Worm (Caenorhabditis elegans): ENCODE results near the gene lpr-3.

lpr-3 gene

ce11 chrX:11093985-11094593 lies 36.9 kb downstream of the lpr-3 start (continued):
- 0 out of 2 replicates have a peak, but pooled peaks have one; percentile 13 for TF ChIP-seq attf-6 (GFP tag; IDR thresholded peaks at IDR 0.05)
- peak; percentile 81 for TF ChIP-seq sptf-2 (GFP tag; optimal IDR thresholded peaks at IDR 0.05)
- no peak for TF ChIP-seq efl-1 (GFP tag; optimal IDR thresholded peaks at IDR 0.05)
- TF ChIP-seq tlf-1 (GFP tag; optimal IDR thresholded peaks at IDR 0.05): peak; percentile 99
- TF ChIP-seq hmg-1.2 (GFP tag; IDR thresholded peaks at IDR 0.05): peak; percentile 92
- peak; percentile 99 for TF ChIP-seq F10E7.11 (tag; optimal IDR thresholded peaks at IDR 0.05)
- TF ChIP-seq bed-1 (GFP tag; IDR thresholded peaks at IDR 0.05): peak; percentile 96
- no peak for TF ChIP-seq snpc-1.1 (tag; optimal IDR thresholded peaks at IDR 0.05; ENCODE audit: insufficient read depth)
- TF ChIP-seq atf-7 (tag; optimal IDR thresholded peaks at IDR 0.05): peak; percentile 99
- peak; percentile 98 for TF ChIP-seq lag-1 (GFP tag; IDR thresholded peaks at IDR 0.05)
- no peak for TF ChIP-seq F55B11.4 (tag; optimal IDR thresholded peaks at IDR 0.05; ENCODE audit: borderline replicate concordance, insufficient read depth)
- TF ChIP-seq madf-8 (GFP tag; conservative IDR thresholded peaks at IDR 0.05): no peak
- peak; percentile 97 for TF ChIP-seq dpff-1 (tag; optimal IDR thresholded peaks at IDR 0.05)
- TF ChIP-seq rec-8 (tag; optimal IDR thresholded peaks at IDR 0.05): peak; percentile 57 to 74
- peak; percentile 80 for TF ChIP-seq ztf-18 (tag; optimal IDR thresholded peaks at IDR 0.05)
- peak; percentile 98 for TF ChIP-seq rcor-1 (GFP tag; IDR thresholded peaks at IDR 0.05)
- TF ChIP-seq Y56A3A.18 (GFP tag; IDR thresholded peaks at IDR 0.05): peak; percentile 100
- no peak for TF ChIP-seq ztf-25 (GFP tag; IDR thresholded peaks at IDR 0.05)
- peak; percentile 97 for TF ChIP-seq hmg-20 (GFP tag; IDR thresholded peaks at IDR 0.05)
- TF ChIP-seq unc-62 (GFP tag; optimal IDR thresholded peaks at IDR 0.05): peak; percentile 78
- TF ChIP-seq mcd-1 (GFP tag; IDR thresholded peaks at IDR 0.05): peak; percentile 93
- peak; percentile 100 for TF ChIP-seq Y53G8AR.9 (GFP tag; conservative IDR thresholded peaks at IDR 0.05)
- peak; percentile 95 for TF ChIP-seq zim-3 (tag; optimal IDR thresholded peaks at IDR 0.05)
- peak; percentile 98 for TF ChIP-seq nhr-80 (tag; optimal IDR thresholded peaks at IDR 0.05)
- TF ChIP-seq Y67H2A.10 (GFP tag; conservative IDR thresholded peaks at IDR 0.05): 0 out of 2 replicates have a peak, but pooled peaks have one; percentile 20
- TF ChIP-seq bed-2 (GFP tag; IDR thresholded peaks at IDR 0.05): peak; percentile 88
- no peak for TF ChIP-seq nfya-1 (tag; optimal IDR thresholded peaks at IDR 0.05; ENCODE audit: borderline replicate concordance, insufficient read depth)
- peak; percentile 100 for TF ChIP-seq B0336.3 (GFP tag; IDR thresholded peaks at IDR 0.05)
- peak; percentile 91 for TF ChIP-seq ceh-58 (GFP tag; IDR thresholded peaks at IDR 0.05)
- peak; percentile 93 for TF ChIP-seq let-526 (GFP tag; IDR thresholded peaks at IDR 0.05)
- peak; percentile 99 for TF ChIP-seq somi-1 (GFP tag; optimal IDR thresholded peaks at IDR 0.05)
- TF ChIP-seq lin-54 (GFP tag; optimal IDR thresholded peaks at IDR 0.05): peak; percentile 94
- peak; percentile 95 for TF ChIP-seq akir-1 (GFP tag; optimal IDR thresholded peaks at IDR 0.05)
- TF ChIP-seq pbrm-1 (GFP tag; IDR thresholded peaks at IDR 0.05): peak; percentile 98
- TF ChIP-seq sdz-38 (tag; optimal IDR thresholded peaks at IDR 0.05): no peak
- TF ChIP-seq lin-26 (GFP tag; IDR thresholded peaks at IDR 0.05): peak; percentile 89
- TF ChIP-seq rpc-1 (optimal IDR thresholded peaks at IDR 0.05): peak; percentile 37
- TF ChIP-seq rpc-1 (tag; optimal IDR thresholded peaks at IDR 0.05): no peak
- peak; percentile 51 for TF ChIP-seq mel-28 (tag; optimal IDR thresholded peaks at IDR 0.05; ENCODE audit: borderline replicate concordance)
- TF ChIP-seq ceh-79 (tag; optimal IDR thresholded peaks at IDR 0.05): peak; percentile 89
- TF ChIP-seq F57A8.1 (GFP tag; optimal IDR thresholded peaks at IDR 0.05): peak; percentile 96
- peak; percentile 68 for TF ChIP-seq B0261.1 (tag; optimal IDR thresholded peaks at IDR 0.05)
- TF ChIP-seq F52B5.7 (tag; optimal IDR thresholded peaks at IDR 0.05): peak; percentile 99
- peak; percentile 86 for TF ChIP-seq nhr-179 (tag; optimal IDR thresholded peaks at IDR 0.05)
- no peak for TF ChIP-seq ama-1 (optimal IDR thresholded peaks at IDR 0.05)
- peak in 1 of 2 experiments; percentile 93 for TF ChIP-seq ama-1 (GFP tag; optimal IDR thresholded peaks at IDR 0.05)
- TF ChIP-seq snpc-3.4 (tag; optimal IDR thresholded peaks at IDR 0.05): peak; percentile 60
- peak in 2 of 3 experiments; percentile 95 to 99 for TF ChIP-seq lin-35 (GFP tag; optimal IDR thresholded peaks at IDR 0.05)
